Worm (Caenorhabditis elegans): ENCODE measurements around the gene ador-1.

The ador-1 gene

DNA sequence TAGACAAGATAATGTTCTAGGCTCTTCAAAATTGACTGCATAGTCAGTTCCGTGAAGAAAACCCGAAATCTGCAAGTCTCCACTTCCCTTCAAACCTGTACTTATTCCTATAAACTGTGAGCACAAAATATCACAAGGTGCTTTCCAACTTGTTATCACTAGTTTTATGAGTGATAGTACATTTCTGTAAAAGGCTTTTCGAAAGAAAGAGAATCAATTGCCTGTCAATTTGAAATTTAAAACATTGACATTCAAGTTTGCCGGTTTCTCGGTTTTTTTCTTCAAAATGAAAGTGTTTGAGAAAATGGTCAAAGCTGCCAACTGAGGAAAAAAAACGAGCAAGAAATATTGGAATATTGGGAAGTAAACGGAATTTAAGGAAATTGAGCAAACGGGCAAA, 15.3 kb upstream of the ador-1 start (continued):
- no peak for TF ChIP-seq pqm-1 (tag; optimal IDR thresholded peaks at IDR 0.05)
- TF ChIP-seq nhr-11 (tag; optimal IDR thresholded peaks at IDR 0.05), result no peak

DNA sequence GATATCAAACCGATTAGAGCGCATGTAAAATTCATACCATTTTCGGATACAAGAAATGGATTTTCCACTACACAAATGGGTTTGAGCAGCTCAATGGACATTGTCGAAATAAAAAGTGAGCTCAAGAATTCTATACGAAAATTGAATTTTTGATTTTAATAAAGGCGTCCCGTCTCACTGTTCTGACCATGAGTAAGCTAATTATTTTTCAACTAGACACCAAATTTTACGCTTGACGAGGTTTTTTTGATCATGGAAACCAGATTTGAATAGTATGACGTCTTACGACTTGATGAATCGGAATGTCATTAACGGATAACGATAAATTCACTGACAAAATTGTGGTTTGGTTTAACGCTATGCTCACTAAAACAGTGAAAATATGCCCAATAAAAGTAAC, 13.6 kb upstream of the ador-1 start, which contains the start of gene srh-61:
Gene srh-61 (minus strand): TSS at position 101 of the 400 bp plus-strand sequence.
- TF ChIP-seq mes-2 (tag; optimal IDR thresholded peaks at IDR 0.05; ENCODE audit: poor library complexity, severe bottlenecking) (no peak), unc-62 (GFP tag; optimal IDR thresholded peaks at IDR 0.05 in 1 of 2) (peak in 1 of 2 experiments; percentile 49), unc-62 (tag; optimal IDR thresholded peaks at IDR 0.05) (no peak)

DNA sequence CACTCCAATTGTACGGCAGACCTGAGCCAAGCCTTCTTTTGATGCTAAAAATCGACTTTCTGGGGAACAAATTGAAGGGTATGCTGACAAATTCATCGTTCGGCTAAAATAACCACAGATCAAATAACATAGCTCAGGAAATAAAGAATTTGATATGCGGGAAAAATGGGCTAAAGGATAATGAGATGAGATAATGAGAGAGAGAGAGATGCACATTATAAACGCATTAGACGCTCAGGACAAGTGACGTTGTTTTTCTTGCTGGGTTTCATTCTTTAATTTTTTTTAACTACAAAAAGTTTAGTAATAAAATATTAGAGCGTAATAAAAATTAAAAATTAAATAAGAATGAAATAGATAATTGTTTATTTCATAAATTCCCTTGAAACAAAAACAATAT, 11.9 kb upstream of the ador-1 start, which contains the start of gene srh-69:
Gene srh-69 (minus strand): TSS at position 101 of the 400 bp plus-strand sequence.
- no peak for TF ChIP-seq F10B5.3 (tag; optimal IDR thresholded peaks at IDR 0.05)
- no peak for TF ChIP-seq daf-19 (GFP tag; conservative IDR thresholded peaks at IDR 0.05)
- no peak for TF ChIP-seq vab-7 (GFP tag; IDR thresholded peaks at IDR 0.05)
- no peak for TF ChIP-seq nhr-28 (tag; optimal IDR thresholded peaks at IDR 0.05)
- no peak for TF ChIP-seq nhr-102 (tag; optimal IDR thresholded peaks at IDR 0.05)
- TF ChIP-seq F26F4.8 (GFP tag; conservative IDR thresholded peaks at IDR 0.05), result no peak
- TF ChIP-seq nhr-41 (GFP tag; IDR thresholded peaks at IDR 0.05), result no peak

DNA sequence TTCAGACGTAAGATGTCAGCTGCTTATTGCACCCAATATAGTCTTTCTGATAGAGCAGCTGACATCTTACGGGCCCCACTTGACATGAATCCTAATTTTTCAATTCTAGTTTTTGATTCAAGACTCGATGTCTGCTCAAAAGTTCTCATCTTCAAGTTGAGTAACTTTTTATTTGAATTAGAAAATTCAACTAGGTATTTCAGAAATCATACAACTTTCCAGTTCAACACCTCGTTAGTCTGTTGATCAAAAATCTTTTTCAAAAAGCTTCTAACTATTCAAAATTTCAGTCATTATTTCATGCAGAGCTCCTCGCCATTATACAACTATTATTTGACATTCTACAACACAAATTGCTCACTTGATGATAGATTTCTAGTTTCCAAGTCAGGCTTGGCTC, 9.2 kb upstream of the ador-1 start, which contains the start of gene srh-73:
Gene srh-73 (plus strand): TSS at position 301 of the 400 bp plus-strand sequence.
- TF ChIP-seq tag-97 (GFP tag; IDR thresholded peaks at IDR 0.05), result no peak
- no peak for TF ChIP-seq madf-5 (GFP tag; IDR thresholded peaks at IDR 0.05)
- no peak for TF ChIP-seq ctbp-1 (GFP tag; IDR thresholded peaks at IDR 0.05)
- no peak for TF ChIP-seq dmd-8 (GFP tag; IDR thresholded peaks at IDR 0.05)
- TF ChIP-seq dmd-6 (GFP tag; IDR thresholded peaks at IDR 0.05), result no peak
- TF ChIP-seq nhr-111 (GFP tag; optimal IDR thresholded peaks at IDR 0.05), result no peak
- no peak for TF ChIP-seq lsy-2 (tag; optimal IDR thresholded peaks at IDR 0.05)
- TF ChIP-seq dmd-9 (GFP tag; IDR thresholded peaks at IDR 0.05), result no peak
- TF ChIP-seq nhr-42 (GFP tag; IDR thresholded peaks at IDR 0.05), result no peak
- TF ChIP-seq aly-2 (tag; optimal IDR thresholded peaks at IDR 0.05), result no peak
- TF ChIP-seq mdt-29 (GFP tag; IDR thresholded peaks at IDR 0.05), result no peak
- no peak for TF ChIP-seq mxl-2 (GFP tag; conservative IDR thresholded peaks at IDR 0.05)
- TF ChIP-seq unc-39 (tag; optimal IDR thresholded peaks at IDR 0.05), result no peak
- no peak for TF ChIP-seq nhr-10 (tag; optimal IDR thresholded peaks at IDR 0.05)
- TF ChIP-seq ceh-44 (GFP tag; IDR thresholded peaks at IDR 0.05), result no peak
- TF ChIP-seq lin-39 (tag; optimal IDR thresholded peaks at IDR 0.05), result no peak
- no peak for TF ChIP-seq unc-130 (GFP tag; optimal IDR thresholded peaks at IDR 0.05)
- TF ChIP-seq dpl-1 (GFP tag; optimal IDR thresholded peaks at IDR 0.05), result no peak
- TF ChIP-seq mep-1 (tag; optimal IDR thresholded peaks at IDR 0.05), result no peak
- no peak for TF ChIP-seq nhr-25 (tag; optimal IDR thresholded peaks at IDR 0.05; ENCODE audit: borderline replicate concordance, insufficient read depth)

DNA sequence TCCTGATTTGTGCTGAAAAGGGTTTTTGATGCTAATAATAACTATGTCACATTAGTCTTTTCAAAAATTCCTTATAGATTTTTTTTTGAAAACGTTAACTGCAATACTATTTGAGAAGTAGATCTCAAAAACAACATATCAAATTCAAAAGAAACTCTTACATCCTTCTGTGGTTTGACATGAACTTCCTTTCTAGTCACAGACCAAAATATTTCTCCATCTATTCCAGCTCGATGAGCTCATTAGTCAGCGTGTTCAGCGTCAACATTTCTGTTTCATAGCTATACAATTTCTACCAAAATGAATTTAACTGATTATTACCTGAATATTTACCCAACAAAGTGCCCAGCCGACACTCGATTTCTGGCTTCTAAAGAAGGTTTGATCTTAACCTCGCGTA, 6.0 kb upstream of the ador-1 start, which contains the start of gene srh-67:
Gene srh-67 (plus strand): TSS at position 301 of the 400 bp plus-strand sequence.
- TF ChIP-seq ceh-32 (tag; optimal IDR thresholded peaks at IDR 0.05; ENCODE audit: poor library complexity), result no peak
- no peak for TF ChIP-seq nhr-25 (tag; optimal IDR thresholded peaks at IDR 0.05; ENCODE audit: borderline replicate concordance, insufficient read depth)
- no peak for TF ChIP-seq dpl-1 (GFP tag; optimal IDR thresholded peaks at IDR 0.05)
- TF ChIP-seq Y5F2A.4 (GFP tag; optimal IDR thresholded peaks at IDR 0.05), result no peak
- TF ChIP-seq T20F7.1 (GFP tag; optimal IDR thresholded peaks at IDR 0.05), result no peak
- TF ChIP-seq ceh-28 (tag; optimal IDR thresholded peaks at IDR 0.05), result no peak
- no peak for TF ChIP-seq lin-29 (GFP tag; IDR thresholded peaks at IDR 0.05)
- no peak for TF ChIP-seq Y105C5A.15 (GFP tag; IDR thresholded peaks at IDR 0.05)
- no peak for TF ChIP-seq F49E8.2 (tag; optimal IDR thresholded peaks at IDR 0.05; ENCODE audit: borderline replicate concordance)
- no peak for TF ChIP-seq nhr-41 (GFP tag; IDR thresholded peaks at IDR 0.05)
- TF ChIP-seq nhr-6 (tag; optimal IDR thresholded peaks at IDR 0.05), result no peak

Measured in whole organism, L4 larva.